Worm (Caenorhabditis elegans): ENCODE results near the gene F17C11.11.
A peak's percentile ranks its signal among the peaks of the same experiment; 100 is the strongest.

Gene F17C11.11

DNA sequence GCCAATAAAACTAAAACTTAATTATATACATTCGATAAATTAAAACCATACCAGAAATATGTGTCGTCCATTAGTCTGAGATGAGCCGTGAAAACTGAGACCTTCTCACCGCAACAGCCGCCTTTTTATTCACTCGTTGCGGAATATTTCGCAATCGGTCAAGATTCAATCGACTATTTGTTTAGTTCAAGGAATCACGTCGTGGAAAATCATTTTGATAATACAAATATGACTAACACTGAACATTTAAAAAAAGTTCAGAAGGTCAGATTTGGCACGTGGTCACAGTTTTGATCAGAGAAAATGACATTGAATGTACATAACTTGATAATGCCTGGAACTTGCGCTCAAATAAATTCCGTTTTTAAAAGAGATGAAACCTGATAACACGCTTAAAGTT, at the start of gene F17C11.11:
TSS of gene F17C11.11 (minus strand) at position 79 of the 400 bp plus-strand sequence.
- TF ChIP-seq pax-3 (tag; optimal IDR thresholded peaks at IDR 0.05): no peak
- no peak for TF ChIP-seq efl-1 (optimal IDR thresholded peaks at IDR 0.05)
- peak; percentile 1 to 17 for TF ChIP-seq efl-1 (GFP tag; optimal IDR thresholded peaks at IDR 0.05 in 1 of 2)
- TF ChIP-seq aly-2 (tag; optimal IDR thresholded peaks at IDR 0.05): no peak
- no peak for TF ChIP-seq jun-1 (tag; optimal IDR thresholded peaks at IDR 0.05)
- TF ChIP-seq nhr-84 (tag; optimal IDR thresholded peaks at IDR 0.05): no peak
- TF ChIP-seq ztf-4 (tag; optimal IDR thresholded peaks at IDR 0.05): no peak
- peak; percentile 72 for TF ChIP-seq skn-1 (tag; optimal IDR thresholded peaks at IDR 0.05)
- TF ChIP-seq nhr-85 (tag): no peak
- TF ChIP-seq zag-1 (tag; optimal IDR thresholded peaks at IDR 0.05): no peak
- no peak for TF ChIP-seq ama-1 (optimal IDR thresholded peaks at IDR 0.05)
- TF ChIP-seq mab-9 (GFP tag; IDR thresholded peaks at IDR 0.05): no peak
- TF ChIP-seq snu-23 (GFP tag; optimal IDR thresholded peaks at IDR 0.05): no peak
- no peak for TF ChIP-seq nhr-47 (tag; optimal IDR thresholded peaks at IDR 0.05)
- peak in 1 of 2 experiments; percentile 32 for TF ChIP-seq mdl-1 (tag; optimal IDR thresholded peaks at IDR 0.05)
- TF ChIP-seq nhr-28 (tag; optimal IDR thresholded peaks at IDR 0.05): no peak
- TF ChIP-seq ces-1 (GFP tag; optimal IDR thresholded peaks at IDR 0.05): no peak
- no peak for TF ChIP-seq ceh-8 (GFP tag; optimal IDR thresholded peaks at IDR 0.05)
- no peak for TF ChIP-seq C34B4.2 (tag; optimal IDR thresholded peaks at IDR 0.05)
- no peak for TF ChIP-seq pag-3 (tag; optimal IDR thresholded peaks at IDR 0.05; ENCODE audit: borderline replicate concordance, insufficient read depth)
- TF ChIP-seq lin-35 (GFP tag; optimal IDR thresholded peaks at IDR 0.05): no peak
- peak; percentile 73 for TF ChIP-seq elt-2 (tag; optimal IDR thresholded peaks at IDR 0.05)
- TF ChIP-seq efl-3 (GFP tag; optimal IDR thresholded peaks at IDR 0.05): no peak
- no peak for TF ChIP-seq ets-5 (GFP tag; IDR thresholded peaks at IDR 0.05)
- TF ChIP-seq nhr-12 (tag; optimal IDR thresholded peaks at IDR 0.05): no peak
- TF ChIP-seq fkh-8 (tag; optimal IDR thresholded peaks at IDR 0.05): no peak
- peak; percentile 3 for TF ChIP-seq mep-1 (tag; optimal IDR thresholded peaks at IDR 0.05)
- no peak for TF ChIP-seq alr-1 (tag; optimal IDR thresholded peaks at IDR 0.05; ENCODE audit: borderline replicate concordance)
- TF ChIP-seq unc-30 (tag; optimal IDR thresholded peaks at IDR 0.05): no peak
- no peak for TF ChIP-seq fkh-4 (tag; optimal IDR thresholded peaks at IDR 0.05; ENCODE audit: borderline replicate concordance)
- TF ChIP-seq xbp-1 (tag; optimal IDR thresholded peaks at IDR 0.05): no peak
- no peak for TF ChIP-seq unc-130 (tag; optimal IDR thresholded peaks at IDR 0.05)
- no peak for TF ChIP-seq elt-3 (tag; optimal IDR thresholded peaks at IDR 0.05)
- TF ChIP-seq unc-62 (GFP tag; optimal IDR thresholded peaks at IDR 0.05): no peak
- no peak for TF ChIP-seq sup-37 (GFP tag; optimal IDR thresholded peaks at IDR 0.05)
- TF ChIP-seq lir-3 (tag; optimal IDR thresholded peaks at IDR 0.05; ENCODE audit: poor library complexity): no peak
- TF ChIP-seq ceh-88 (GFP tag; IDR thresholded peaks at IDR 0.05): no peak
- no peak for TF ChIP-seq ceh-90 (tag; optimal IDR thresholded peaks at IDR 0.05)
- no peak for TF ChIP-seq grh-1 (GFP tag; IDR thresholded peaks at IDR 0.05)
- TF ChIP-seq C16A3.4 (tag; optimal IDR thresholded peaks at IDR 0.05): no peak
- TF ChIP-seq aha-1 (tag; optimal IDR thresholded peaks at IDR 0.05): no peak
- TF ChIP-seq sptf-1 (tag; optimal IDR thresholded peaks at IDR 0.05): no peak
- no peak for TF ChIP-seq irx-1 (tag; optimal IDR thresholded peaks at IDR 0.05)
- TF ChIP-seq nhr-237 (tag; optimal IDR thresholded peaks at IDR 0.05): no peak
- no peak for TF ChIP-seq ceh-82 (tag; optimal IDR thresholded peaks at IDR 0.05)
- no peak for TF ChIP-seq isw-1 (GFP tag; IDR thresholded peaks at IDR 0.05)
- peak; percentile 52 for TF ChIP-seq rnt-1 (tag; optimal IDR thresholded peaks at IDR 0.05)
- no peak for TF ChIP-seq hlh-17 (GFP tag; optimal IDR thresholded peaks at IDR 0.05; ENCODE audit: borderline replicate concordance)
- no peak for TF ChIP-seq vab-15 (tag; optimal IDR thresholded peaks at IDR 0.05)
- TF ChIP-seq hpl-2 (GFP tag; optimal IDR thresholded peaks at IDR 0.05): no peak
- no peak for TF ChIP-seq tbx-2 (tag; optimal IDR thresholded peaks at IDR 0.05)
- no peak for TF ChIP-seq nhr-90 (tag; optimal IDR thresholded peaks at IDR 0.05; ENCODE audit: poor library complexity)
- no peak for TF ChIP-seq pqm-1 (tag; optimal IDR thresholded peaks at IDR 0.05)
- no peak for TF ChIP-seq F16B12.6 (tag; optimal IDR thresholded peaks at IDR 0.05)
